Worm (Caenorhabditis elegans) whole organism, late embryonic: ENCODE data around the gene F35H10.6.

Source experiments
- C08G9.2 ChIP-seq: sonication (generic microtip); optimal IDR thresholded peaks from 2 replicates; lab custom pipeline; 2016; ENCODE audit warnings: mild to moderate bottlenecking, missing genetic modification characterization, moderate library complexity, missing compliant biosample characterization
- C38D4.7 ChIP-seq: fragments of 200-800 bp; sonication (Bioruptor generic); optimal IDR thresholded peaks from 2 replicates; lab custom pipeline; 2018; ENCODE audit warnings: mild to moderate bottlenecking, missing genetic modification characterization, moderate library complexity, missing compliant biosample characterization
- K02D7.2 ChIP-seq: sonication (generic microtip); optimal IDR thresholded peaks from 2 replicates; lab custom pipeline; 2017; ENCODE audit warnings: mild to moderate bottlenecking, missing genetic modification characterization, missing compliant biosample characterization
- T23F11.4 ChIP-seq: fragments of 200-800 bp; sonication (Bioruptor generic); optimal IDR thresholded peaks from 2 replicates; lab custom pipeline; 2018; ENCODE audit warnings: mild to moderate bottlenecking, missing genetic modification characterization, missing compliant biosample characterization
- Y22D7AL.16 ChIP-seq: sonication (generic microtip); optimal IDR thresholded peaks from 2 replicates; lab custom pipeline; 2016; ENCODE audit warnings: missing genetic modification characterization, missing compliant biosample characterization
- ceh-2 ChIP-seq: sonication (generic microtip); optimal IDR thresholded peaks from 2 replicates; lab custom pipeline; 2016; ENCODE audit warnings: missing genotype, missing genetic modification characterization, missing compliant biosample characterization
- ceh-22 ChIP-seq: sonication (generic microtip); optimal IDR thresholded peaks from 2 replicates; lab custom pipeline; 2017; ENCODE audit warnings: missing biosample characterization, missing genetic modification characterization
- ceh-24 ChIP-seq: sonication (generic microtip); optimal IDR thresholded peaks from 2 replicates; lab custom pipeline; 2016; ENCODE audit warnings: mild to moderate bottlenecking, missing genetic modification characterization, missing compliant biosample characterization
- ceh-30 ChIP-seq: fragments of 150-350 bp; optimal IDR thresholded peaks from 2 replicates; lab custom pipeline; 2014; ENCODE audit warnings: missing biosample characterization, missing genetic modification characterization
- ceh-31 ChIP-seq: sonication (generic microtip); optimal IDR thresholded peaks from 2 replicates; lab custom pipeline; 2016; ENCODE audit warnings: missing genetic modification characterization, missing compliant biosample characterization
- ceh-48 ChIP-seq: sonication (generic microtip); optimal IDR thresholded peaks from 2 replicates; lab custom pipeline; 2016; ENCODE audit warnings: missing genetic modification characterization, inconsistent platforms, missing compliant biosample characterization
- ceh-9 ChIP-seq: sonication (generic microtip); optimal IDR thresholded peaks from 2 replicates; lab custom pipeline; 2016; ENCODE audit warnings: mild to moderate bottlenecking, missing genetic modification characterization, inconsistent platforms, missing compliant biosample characterization
- che-1 ChIP-seq: sonication (generic microtip); optimal IDR thresholded peaks from 2 replicates; lab custom pipeline; 2016; ENCODE audit warnings: mild to moderate bottlenecking, missing genetic modification characterization, missing compliant biosample characterization
- elt-2 ChIP-seq: sonication (generic microtip); optimal IDR thresholded peaks from 2 replicates; lab custom pipeline; 2016; ENCODE audit warnings: missing genetic modification reagents, missing genetic modification characterization, missing compliant biosample characterization
- eyg-1 ChIP-seq: sonication (generic microtip); optimal IDR thresholded peaks from 2 replicates; lab custom pipeline; 2016; ENCODE audit warnings: missing genotype, missing genetic modification characterization, missing compliant biosample characterization
- fax-1 ChIP-seq: sonication (generic microtip); optimal IDR thresholded peaks from 2 replicates; lab custom pipeline; 2016; ENCODE audit warnings: missing genotype, missing genetic modification characterization, missing compliant biosample characterization
- fkh-10 ChIP-seq: fragments of 150-350 bp; optimal IDR thresholded peaks from 2 replicates; lab custom pipeline; 2014; ENCODE audit warnings: missing biosample characterization, missing genetic modification reagents, missing genetic modification characterization
- fkh-6 ChIP-seq: sonication (generic microtip); optimal IDR thresholded peaks from 2 replicates; lab custom pipeline; 2016; ENCODE audit warnings: missing genetic modification characterization, missing compliant biosample characterization
- gmeb-2 ChIP-seq: sonication (generic microtip); optimal IDR thresholded peaks from 2 replicates; lab custom pipeline; 2016; ENCODE audit warnings: missing genetic modification characterization, inconsistent platforms, missing compliant biosample characterization
- hlh-30 ChIP-seq: sonication (generic microtip); optimal IDR thresholded peaks from 2 replicates; lab custom pipeline; 2017; ENCODE audit warnings: antibody characterized with exemption, missing genetic modification characterization, missing compliant biosample characterization; ENCODE audit not compliant: insufficient read depth
- hlh-8 ChIP-seq: sonication (generic microtip); optimal IDR thresholded peaks from 2 replicates; lab custom pipeline; 2016; ENCODE audit warnings: missing genotype, missing genetic modification characterization, missing compliant biosample characterization
- madf-2 ChIP-seq: sonication (generic microtip); optimal IDR thresholded peaks from 2 replicates; lab custom pipeline; 2017; ENCODE audit warnings: missing genetic modification characterization, missing compliant biosample characterization
- nfya-1 ChIP-seq: sonication (generic microtip); optimal IDR thresholded peaks from 2 replicates; lab custom pipeline; 2017; ENCODE audit warnings: missing genetic modification characterization, mild to moderate bottlenecking, missing compliant biosample characterization, antibody characterized with exemption, moderate library complexity
- nhr-11 ChIP-seq: fragments of 150-350 bp; optimal IDR thresholded peaks from 2 replicates; lab custom pipeline; 2014; ENCODE audit warnings: missing biosample characterization, missing genetic modification characterization
- npax-4 ChIP-seq: sonication (generic microtip); optimal IDR thresholded peaks from 2 replicates; lab custom pipeline; 2016; ENCODE audit warnings: missing genetic modification characterization, missing compliant biosample characterization
- odd-2 ChIP-seq: sonication (generic microtip); optimal IDR thresholded peaks from 2 replicates; lab custom pipeline; 2017; ENCODE audit warnings: antibody characterized with exemption, mild to moderate bottlenecking, missing genetic modification characterization, missing compliant biosample characterization
- pag-3 ChIP-seq: sonication (generic microtip); optimal IDR thresholded peaks from 2 replicates; lab custom pipeline; 2016; ENCODE audit warnings: missing compliant biosample characterization, missing genetic modification characterization, borderline replicate concordance
- pha-2 ChIP-seq: sonication (generic microtip); optimal IDR thresholded peaks from 2 replicates; lab custom pipeline; 2017; ENCODE audit warnings: mild to moderate bottlenecking, missing genetic modification characterization, missing compliant biosample characterization
- pros-1 ChIP-seq: fragments of 150-350 bp; optimal IDR thresholded peaks from 2 replicates; lab custom pipeline; 2014; ENCODE audit warnings: missing biosample characterization, missing genetic modification reagents, missing genetic modification characterization
- sdc-2 ChIP-seq: sonication (generic microtip); optimal IDR thresholded peaks from 2 replicates; lab custom pipeline; 2016; ENCODE audit warnings: missing genotype, missing genetic modification characterization, missing compliant biosample characterization
- sox-4 ChIP-seq: sonication (generic microtip); optimal IDR thresholded peaks from 2 replicates; lab custom pipeline; 2017; ENCODE audit warnings: mild to moderate bottlenecking, missing genetic modification characterization, inconsistent platforms, missing compliant biosample characterization
- syd-9 ChIP-seq: sonication (generic microtip); optimal IDR thresholded peaks from 2 replicates; lab custom pipeline; 2016; ENCODE audit warnings: mild to moderate bottlenecking, missing genetic modification characterization, moderate library complexity, missing compliant biosample characterization
- ttx-3 ChIP-seq: sonication (generic microtip); optimal IDR thresholded peaks from 2 replicates; lab custom pipeline; 2016; ENCODE audit warnings: missing genetic modification reagents, missing genetic modification characterization, missing compliant biosample characterization
- zip-5 ChIP-seq: sonication (generic microtip); optimal IDR thresholded peaks from 2 replicates; lab custom pipeline; 2016; ENCODE audit warnings: missing genetic modification characterization, missing compliant biosample characterization

The F35H10.6 gene

ce11 chrIV:8255221-8255620, 44.5 kb upstream of the F35H10.6 start:
- TF ChIP-seq fkh-6 (tag; lab: Kevin White, UChicago), result no peak
- no peak for TF ChIP-seq K02D7.2 (tag; lab: Kevin White, UChicago)
- TF ChIP-seq madf-2 (tag; lab: Kevin White, UChicago), result no peak
- TF ChIP-seq npax-4, result no peak
- TF ChIP-seq nhr-11 (tag; lab: Kevin White, UChicago), result no peak
- no peak for TF ChIP-seq hlh-8 (tag; lab: Kevin White, UChicago)
- TF ChIP-seq T23F11.4 (GFP tag; lab: Kevin White, UChicago), result no peak
- no peak for TF ChIP-seq ttx-3
- no peak for TF ChIP-seq pag-3 (tag; lab: Kevin White, UChicago)
- no peak for TF ChIP-seq Y22D7AL.16
- no peak for TF ChIP-seq che-1
- no peak for TF ChIP-seq odd-2
- no peak for TF ChIP-seq sox-4 (tag; lab: Kevin White, UChicago)
- no peak for TF ChIP-seq zip-5 (tag; lab: Kevin White, UChicago)
- TF ChIP-seq ceh-2 (tag; lab: Kevin White, UChicago), result no peak
- TF ChIP-seq, all 69 proteins: peak for 0

ce11 chrIV:8259904-8260303, 39.8 kb upstream of the F35H10.6 start, which contains the start of gene K07H8.7:
K07H8.7 (minus strand) TSS chrIV:8260004.
- no peak for TF ChIP-seq fkh-6 (tag; lab: Kevin White, UChicago)
- no peak for TF ChIP-seq fax-1
- TF ChIP-seq madf-2 (tag; lab: Kevin White, UChicago), result no peak
- no peak for TF ChIP-seq gmeb-2 (tag; lab: Kevin White, UChicago)
- TF ChIP-seq pros-1 (tag; lab: Kevin White, UChicago), result no peak
- TF ChIP-seq, all 69 proteins: peak for 0

- TF ChIP-seq sdc-2 (tag; lab: Kevin White, UChicago), result no peak
- TF ChIP-seq C38D4.7 (GFP tag; lab: Kevin White, UChicago), result no peak
- TF ChIP-seq elt-2 (tag; lab: Kevin White, UChicago), result no peak
- TF ChIP-seq ceh-30 (tag; lab: Kevin White, UChicago), result no peak
- TF ChIP-seq ceh-31 (tag; lab: Kevin White, UChicago), result no peak
- no peak for TF ChIP-seq pros-1 (tag; lab: Kevin White, UChicago)
- TF ChIP-seq ceh-9 (tag; lab: Kevin White, UChicago), result no peak
- TF ChIP-seq syd-9, result no peak
- no peak for TF ChIP-seq ceh-24 (tag; lab: Kevin White, UChicago)
- no peak for TF ChIP-seq fkh-10 (GFP tag; lab: Kevin White, UChicago)
- TF ChIP-seq eyg-1, result no peak
- TF ChIP-seq hlh-30 (tag; lab: Kevin White, UChicago), result no peak
- TF ChIP-seq ceh-48 (tag; lab: Kevin White, UChicago), result no peak
- TF ChIP-seq ttx-3, result no peak
These were observed 38.7 kb upstream of the F35H10.6 start, which contains the start of gene vit-6 for ce11 chrIV:8260848-8261638. vit-6 (plus strand) TSS chrIV:8261157.

- no peak for TF ChIP-seq pha-2 (tag; lab: Kevin White, UChicago)
- TF ChIP-seq syd-9, result no peak
- TF ChIP-seq nfya-1, result no peak
- no peak for TF ChIP-seq pros-1 (tag; lab: Kevin White, UChicago)
- TF ChIP-seq ceh-22 (tag; lab: Kevin White, UChicago), result no peak
- TF ChIP-seq sox-4 (tag; lab: Kevin White, UChicago), result no peak
- no peak for TF ChIP-seq ceh-31 (tag; lab: Kevin White, UChicago)
- no peak for TF ChIP-seq madf-2 (tag; lab: Kevin White, UChicago)
- no peak for TF ChIP-seq fax-1
- no peak for TF ChIP-seq C08G9.2 (tag; lab: Kevin White, UChicago)
- TF ChIP-seq fkh-6 (tag; lab: Kevin White, UChicago), result no peak
These were observed 37.1 kb upstream of the F35H10.6 start for ce11 chrIV:8262671-8263070.
